Worm (Caenorhabditis elegans): Measurements from ENCODE around the gene mul-1.

- no peak for TF ChIP-seq lin-39 (tag; optimal IDR thresholded peaks at IDR 0.05)
- TF ChIP-seq jun-1 (tag; optimal IDR thresholded peaks at IDR 0.05): no peak
- no peak for TF ChIP-seq elt-3 (tag; optimal IDR thresholded peaks at IDR 0.05)
- TF ChIP-seq skn-1 (tag; optimal IDR thresholded peaks at IDR 0.05): no peak
- TF ChIP-seq pqm-1 (tag; optimal IDR thresholded peaks at IDR 0.05): no peak
- TF ChIP-seq unc-39 (tag; optimal IDR thresholded peaks at IDR 0.05): no peak
- TF ChIP-seq tbx-2 (tag; optimal IDR thresholded peaks at IDR 0.05): no peak
- no peak for TF ChIP-seq nfya-1 (tag; optimal IDR thresholded peaks at IDR 0.05; ENCODE audit: insufficient read depth)
- no peak for TF ChIP-seq nhr-43 (tag; optimal IDR thresholded peaks at IDR 0.05; ENCODE audit: poor library complexity, severe bottlenecking)
- no peak for TF ChIP-seq unc-62 (GFP tag; optimal IDR thresholded peaks at IDR 0.05)
These were observed 10.6 kb downstream of the mul-1 start, which contains the start of gene F49F1.14 for ce11 chrIV:4112387-4112786.

Data from whole organism, L3 larva.